Worm (Caenorhabditis elegans) whole organism, L4 larva: Measurements from ENCODE around the gene cut-5.

Experiments used
- D1046.2 ChIP-seq: fragments of 200-800 bp; sonication (Bioruptor generic); IDR thresholded peaks from 2 replicates; pipeline ENCODE4 v1.3.6; 2022; ENCODE audit warnings: missing genetic modification characterization, missing compliant biosample characterization
- T26A8.4 ChIP-seq: fragments of 200-800 bp; sonication (Bioruptor generic); IDR thresholded peaks from 2 replicates; pipeline ENCODE4 v1.3.6; 2022; ENCODE audit warnings: missing genetic modification characterization, missing compliant biosample characterization
- Y75B8A.6 ChIP-seq: fragments of 200-800 bp; sonication (Bioruptor generic); IDR thresholded peaks from 2 replicates; pipeline ENCODE4 v1.3.6; 2022; ENCODE audit warnings: missing genetic modification reagents, missing genetic modification characterization, missing compliant biosample characterization
- ceh-20 ChIP-seq: fragments of 200-800 bp; sonication (Bioruptor generic); IDR thresholded peaks from 2 replicates; pipeline ENCODE4 v1.3.6; 2022; ENCODE audit warnings: missing genetic modification reagents, missing genetic modification characterization, missing compliant biosample characterization
- ceh-32 ChIP-seq: sonication (generic microtip); optimal IDR thresholded peaks from 2 replicates; lab custom pipeline; 2016; ENCODE audit warnings: mild to moderate bottlenecking, missing genetic modification characterization, missing compliant biosample characterization; ENCODE audit not compliant: poor library complexity
- ctbp-1 ChIP-seq: fragments of 200-800 bp; sonication (Bioruptor generic); IDR thresholded peaks from 2 replicates; pipeline ENCODE4 v1.3.6; 2022; ENCODE audit warnings: missing genetic modification reagents, missing genetic modification characterization, missing compliant biosample characterization
- dpl-1 ChIP-seq: fragments of 150-350 bp; optimal IDR thresholded peaks from 2 replicates; lab custom pipeline; 2014; ENCODE audit warnings: missing biosample characterization, missing genetic modification reagents, missing genetic modification characterization
- fos-1 ChIP-seq: fragments of 150-350 bp; optimal IDR thresholded peaks from 2 replicates; lab custom pipeline; 2014; ENCODE audit warnings: missing biosample characterization, missing genetic modification characterization
- jun-1 ChIP-seq: fragments of 150-350 bp; optimal IDR thresholded peaks from 2 replicates; lab custom pipeline; 2014; ENCODE audit warnings: missing biosample characterization, missing genetic modification reagents, missing genetic modification characterization
- nhr-76 ChIP-seq: fragments of 150-350 bp; optimal IDR thresholded peaks from 2 replicates; lab custom pipeline; 2014; ENCODE audit warnings: missing biosample characterization, missing genetic modification characterization
- nhr-77 ChIP-seq: fragments of 150-350 bp; optimal IDR thresholded peaks from 2 replicates; lab custom pipeline; 2014; ENCODE audit warnings: missing biosample characterization, missing genetic modification characterization
- snpc-4 ChIP-seq: fragments of 150-350 bp; optimal IDR thresholded peaks from 2 replicates; lab custom pipeline; 2014; ENCODE audit warnings: missing biosample characterization, missing genetic modification characterization
- zfp-2 ChIP-seq: sonication (generic microtip); optimal IDR thresholded peaks from 2 replicates; lab custom pipeline; 2016; ENCODE audit warnings: mild to moderate bottlenecking, missing genetic modification characterization, missing compliant biosample characterization

DNA sequence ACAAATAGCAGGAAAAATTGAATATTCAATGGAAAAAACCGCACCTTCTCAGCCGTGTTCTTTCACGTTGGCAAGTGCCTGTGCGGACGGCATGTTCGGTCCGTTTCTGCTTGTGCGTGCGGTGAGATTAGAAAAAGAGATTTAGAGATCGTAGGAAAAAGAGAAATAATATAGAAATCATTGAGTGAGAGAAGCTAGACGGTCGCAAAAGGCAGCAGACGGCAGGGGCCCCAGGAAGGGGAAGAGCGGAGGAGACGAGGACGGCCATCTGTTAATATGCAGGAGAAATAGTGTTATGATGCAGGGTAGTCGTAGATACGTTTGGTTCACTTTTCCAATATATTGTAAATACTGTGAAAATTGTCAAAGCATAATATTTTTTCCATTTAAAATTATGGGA is 34.6 kb upstream of the cut-5 start, which contains the start of gene Y49A10A.2:
- no peak for TF ChIP-seq zfp-2
- TF ChIP-seq D1046.2 (GFP tag; lab: Robert Waterston, UW), result no peak
- no peak for TF ChIP-seq T26A8.4 (GFP tag; lab: Robert Waterston, UW)
- TF ChIP-seq nhr-77 (tag; lab: Kevin White, UChicago), result no peak
- no peak for TF ChIP-seq fos-1 (tag; lab: Kevin White, UChicago)
- TF ChIP-seq nhr-76 (tag; lab: Kevin White, UChicago), result no peak
- no peak for TF ChIP-seq dpl-1 (GFP tag; lab: Kevin White, UChicago)
- TF ChIP-seq ctbp-1 (GFP tag; lab: Robert Waterston, UW), result no peak
- no peak for TF ChIP-seq ceh-32
- TF ChIP-seq ceh-20, result no peak
- TF ChIP-seq snpc-4 (tag; lab: Kevin White, UChicago), result no peak
- TF ChIP-seq Y75B8A.6 (GFP tag; lab: Robert Waterston, UW), result no peak
- no peak for TF ChIP-seq jun-1 (tag; lab: Kevin White, UChicago)
